Fruit fly (Drosophila melanogaster): ENCODE measurements around the gene CG7560.

The CG7560 gene

dm6 chr3L:11405362-11406254 is 19.4 kb upstream of the CG7560 start (continued):
- TF ChIP-seq CG1529 (GFP tag; optimal IDR thresholded peaks at IDR 0.05) (peak; percentile 97), CG32532 (GFP tag; IDR thresholded peaks at IDR 0.05) (peak; percentile 94), vnd (GFP tag; IDR thresholded peaks at IDR 0.05; ENCODE audit: partially characterized antibody) (0 out of 3 replicates have a peak, but pooled peaks have one; percentile 41), dpn (GFP tag; optimal IDR thresholded peaks at IDR 0.05) (peak; percentile 91 to 96), Xbp1 (GFP tag; optimal IDR thresholded peaks at IDR 0.05) (peak; percentile 96), ems (GFP tag; optimal IDR thresholded peaks at IDR 0.05) (peak; percentile 83), Pdp1 (GFP tag; optimal IDR thresholded peaks at IDR 0.05) (peak; percentile 94 to 95), CG18619 (GFP tag; optimal IDR thresholded peaks at IDR 0.05) (peak; percentile 90), row (GFP tag; IDR thresholded peaks at IDR 0.05) (peak; percentile 95), CG4707 (GFP tag; optimal IDR thresholded peaks at IDR 0.05) (peak; percentile 94), CG8281 (tag; optimal IDR thresholded peaks at IDR 0.05) (peak; percentile 85), ab (GFP tag; optimal IDR thresholded peaks at IDR 0.05) (peak; percentile 73), tap (tag; optimal IDR thresholded peaks at IDR 0.05) (peak; percentile 95), eyg (GFP tag; optimal IDR thresholded peaks at IDR 0.05) (peak; percentile 79), BEAF-32 (GFP tag; optimal IDR thresholded peaks at IDR 0.05) (no peak), CG9215 (GFP tag; IDR thresholded peaks at IDR 0.05) (peak; percentile 74), fru (optimal IDR thresholded peaks at IDR 0.05) (no peak), sob (GFP tag; IDR thresholded peaks at IDR 0.05) (peak; percentile 94), maf-S (GFP tag; optimal IDR thresholded peaks at IDR 0.05) (peak; percentile 89), B-H2 (GFP tag; optimal IDR thresholded peaks at IDR 0.05) (peak; percentile 73), CG18476 (GFP tag; optimal IDR thresholded peaks at IDR 0.05) (peak; percentile 89), Oaz (GFP tag; IDR thresholded peaks at IDR 0.05) (peak; percentile 90), MESR4 (GFP tag; optimal IDR thresholded peaks at IDR 0.05) (peak; percentile 46), insv (GFP tag; optimal IDR thresholded peaks at IDR 0.05) (peak; percentile 40 to 59), Taf1 (GFP tag; IDR thresholded peaks at IDR 0.05) (peak; percentile 86), Oli (tag; optimal IDR thresholded peaks at IDR 0.05) (peak; percentile 97), CkIIα-i1 (GFP tag; IDR thresholded peaks at IDR 0.05) (peak; percentile 37; the same call in 1 of the 2 replicates), Fer1 (GFP tag; optimal IDR thresholded peaks at IDR 0.05) (peak; percentile 81), CG7963 (GFP tag; IDR thresholded peaks at IDR 0.05; ENCODE audit: partially characterized antibody) (0 out of 3 replicates have a peak, but pooled peaks have one; percentile 35), wdn (GFP tag; IDR thresholded peaks at IDR 0.05) (peak; percentile 91), abd-A (tag; optimal IDR thresholded peaks at IDR 0.05) (peak; percentile 23), CG10462 (GFP tag; optimal IDR thresholded peaks at IDR 0.05) (peak; percentile 91), CG11723 (GFP tag; optimal IDR thresholded peaks at IDR 0.05) (peak; percentile 89), slbo (GFP tag; IDR thresholded peaks at IDR 0.05) (peak; percentile 91), HmgZ (tag; optimal IDR thresholded peaks at IDR 0.05) (peak; percentile 94), CG2199 (GFP tag; IDR thresholded peaks at IDR 0.05) (peak; percentile 97; the same call in 2 of the 3 replicates), hb (GFP tag; IDR thresholded peaks at IDR 0.05; ENCODE audit: partially characterized antibody) (peak; percentile 71; the same call in 2 of the 3 replicates), Poxn (GFP tag; IDR thresholded peaks at IDR 0.05) (peak; percentile 48), Dll (GFP tag; IDR thresholded peaks at IDR 0.05; ENCODE audit: partially characterized antibody) (0 out of 4 replicates have a peak, but pooled peaks have one; percentile 18), peb (GFP tag; IDR thresholded peaks at IDR 0.05) (peak; percentile 92), CG14050 (GFP tag; IDR thresholded peaks at IDR 0.05) (peak; percentile 91), da (GFP tag; optimal IDR thresholded peaks at IDR 0.05) (peak; percentile 91), dmrt11E (tag; optimal IDR thresholded peaks at IDR 0.05) (peak; percentile 98), kni (GFP tag; optimal IDR thresholded peaks at IDR 0.05) (peak; percentile 76), CG10543 (GFP tag; optimal IDR thresholded peaks at IDR 0.05) (peak; percentile 65), mam (GFP tag; optimal IDR thresholded peaks at IDR 0.05) (peak; percentile 90), CG18764 (GFP tag; optimal IDR thresholded peaks at IDR 0.05) (peak; percentile 86), unpg (GFP tag; optimal IDR thresholded peaks at IDR 0.05) (peak; percentile 96)
